Fruit fly (Drosophila melanogaster) ovary, adult (tissue): ENCODE measurements around the gene miple2.

ENCODE experiments used
- CG17801 ChIP-seq: fragments of 200-800 bp; optimal IDR thresholded peaks from 2 replicates; lab custom pipeline; 2019; ENCODE audit warnings: missing biosample characterization, mild to moderate bottlenecking, missing genetic modification characterization, moderate library complexity; ENCODE audit not compliant: partially characterized antibody

miple2 gene

DNA sequence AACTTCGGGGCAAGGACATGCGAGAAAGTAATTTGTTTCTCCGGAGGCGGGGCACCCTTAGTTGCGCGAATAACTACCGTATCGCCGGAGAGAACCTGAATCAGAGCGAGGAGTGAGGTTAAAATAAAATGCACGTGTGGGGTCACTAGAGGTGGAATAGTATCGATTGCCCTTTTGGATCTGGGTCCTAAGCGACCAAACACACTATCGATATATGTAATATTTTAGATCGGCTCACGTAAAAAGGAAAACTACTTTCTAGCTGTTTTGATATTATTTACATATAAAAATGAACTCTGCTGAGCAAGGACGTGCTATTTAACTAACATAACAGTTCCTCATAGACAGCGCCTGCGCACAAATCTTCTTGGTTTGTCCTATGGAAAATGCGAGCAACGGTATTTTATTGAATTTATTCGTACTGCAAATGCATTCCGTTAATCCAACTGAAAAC, 8.2 kb upstream of the miple2 start:
- TF ChIP-seq CG17801 (GFP tag; lab: Kevin White, UChicago), result no peak

DNA sequence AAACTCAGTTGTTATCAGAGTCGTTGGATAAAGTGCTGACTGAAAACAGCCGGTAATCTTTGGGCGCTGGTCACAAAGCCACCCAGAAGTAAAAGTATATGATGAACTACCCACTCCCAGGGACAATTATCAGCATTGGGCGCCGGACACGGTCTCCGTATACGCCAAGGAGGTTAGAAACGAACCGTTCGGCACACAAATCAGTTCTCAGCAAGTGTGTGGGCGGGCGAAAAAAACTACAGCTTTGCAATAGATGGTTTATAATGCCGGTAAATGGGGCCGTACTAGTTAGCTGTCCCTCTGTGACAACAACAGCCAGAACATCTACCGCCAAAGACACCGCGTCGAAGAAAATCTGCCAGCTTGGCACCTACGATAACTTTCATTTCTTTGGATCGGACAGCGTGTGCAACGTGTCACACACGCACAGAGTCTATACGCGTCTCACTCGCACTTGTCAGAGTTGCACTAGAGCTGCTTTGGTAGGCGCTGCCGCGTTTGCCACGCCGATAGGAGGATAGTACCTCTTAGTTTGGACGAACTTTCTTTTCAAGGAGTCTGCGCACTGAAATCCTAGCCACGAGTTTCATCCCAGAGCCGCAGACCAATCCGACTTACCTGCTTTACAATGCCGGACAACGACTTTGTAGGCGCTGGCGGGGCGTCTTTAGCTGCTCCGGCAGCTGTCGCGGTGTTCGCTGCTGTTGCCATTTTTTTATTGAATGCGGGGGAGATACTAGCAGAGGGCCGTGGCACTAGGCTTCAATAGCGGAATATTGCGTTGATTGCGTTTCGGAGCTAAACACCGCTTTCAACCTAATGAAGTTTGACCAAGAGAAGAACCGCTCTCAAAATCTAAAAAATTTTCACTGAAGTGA, 7.3 kb upstream of the miple2 start:
- no peak for TF ChIP-seq CG17801 (GFP tag; lab: Kevin White, UChicago)

DNA sequence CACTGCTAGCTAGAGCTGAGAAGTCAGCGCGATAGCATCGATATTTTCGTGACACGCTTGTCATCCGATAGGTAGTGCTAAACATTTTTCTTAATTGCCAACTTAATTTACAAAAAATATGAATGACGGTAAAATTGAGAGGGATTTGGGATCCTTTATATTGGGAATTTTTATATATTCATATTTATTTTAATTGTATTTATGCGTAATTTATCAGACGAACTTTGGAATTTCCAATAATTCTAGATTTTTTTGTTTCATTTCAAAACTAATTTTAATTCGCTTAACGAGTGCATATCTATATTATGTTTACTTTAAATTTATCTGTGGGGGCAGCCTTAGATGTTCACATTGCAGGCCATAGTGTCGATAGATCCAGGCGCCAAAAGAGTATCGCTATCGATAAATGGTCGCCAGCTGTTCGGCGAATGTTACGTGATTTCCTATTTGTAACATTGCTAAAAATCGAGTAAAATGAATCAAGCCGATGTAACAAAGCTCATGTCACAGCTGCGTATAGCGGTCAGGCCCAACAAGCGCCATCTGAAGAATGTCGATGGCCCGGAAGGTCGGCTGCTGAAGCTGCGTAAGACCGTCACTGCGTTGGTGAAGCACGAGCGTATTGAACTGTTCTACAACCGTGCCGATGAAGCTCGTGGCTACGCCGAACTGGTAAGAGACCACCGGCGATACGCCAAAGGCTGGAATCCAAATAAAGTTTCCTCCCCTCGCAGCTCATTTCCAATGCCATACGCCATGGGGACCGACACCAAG, 6.4 kb upstream of the miple2 start, which contains the start of the genes Tudor-SN and mRpL17:
Tudor-SN (minus strand) TSS at position 3 of the 774 bp plus-strand sequence.
mRpL17 (plus strand) TSS at position 402 of the 774 bp plus-strand sequence.
- TF ChIP-seq CG17801 (GFP tag; lab: Kevin White, UChicago), result no peak

- TF ChIP-seq CG17801 (GFP tag; lab: Kevin White, UChicago), result no peak
These were observed 5.2 kb upstream of the miple2 start, which contains the start of gene CG34263 for dm6 chr3L:265808-266207. Gene CG34263, minus strand, starts transcription at chr3L:265908.

DNA sequence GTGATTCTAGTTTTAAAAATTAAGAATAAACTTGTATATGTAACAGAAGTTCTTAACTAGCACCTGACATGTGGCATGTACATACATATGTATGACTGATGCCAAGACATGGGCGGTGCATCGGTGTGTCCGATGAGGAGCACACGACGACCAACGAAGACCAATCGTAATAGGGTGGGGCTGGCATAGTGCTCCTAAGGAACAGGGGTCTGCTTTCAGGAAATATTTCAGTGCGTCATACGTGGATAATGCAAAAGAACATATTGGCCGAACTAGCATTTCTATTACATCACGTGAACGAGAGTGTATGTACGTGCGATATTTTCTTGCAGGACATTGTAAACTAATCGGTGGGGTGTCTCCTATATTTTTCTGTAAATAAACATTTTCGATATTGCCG, 3.9 kb upstream of the miple2 start, which contains the start of gene miple1:
miple1 (plus strand) TSS at position 217 of the 400 bp plus-strand sequence.
- no peak for TF ChIP-seq CG17801 (GFP tag; lab: Kevin White, UChicago)

- TF ChIP-seq CG17801 (GFP tag; lab: Kevin White, UChicago), result no peak
These were observed 3.4 kb upstream of the miple2 start for dm6 chr3L:267618-268017.

dm6 chr3L:271501-272249, 675 bp downstream of the miple2 start:
- TF ChIP-seq CG17801 (GFP tag; lab: Kevin White, UChicago), result peak; percentile 44

DNA sequence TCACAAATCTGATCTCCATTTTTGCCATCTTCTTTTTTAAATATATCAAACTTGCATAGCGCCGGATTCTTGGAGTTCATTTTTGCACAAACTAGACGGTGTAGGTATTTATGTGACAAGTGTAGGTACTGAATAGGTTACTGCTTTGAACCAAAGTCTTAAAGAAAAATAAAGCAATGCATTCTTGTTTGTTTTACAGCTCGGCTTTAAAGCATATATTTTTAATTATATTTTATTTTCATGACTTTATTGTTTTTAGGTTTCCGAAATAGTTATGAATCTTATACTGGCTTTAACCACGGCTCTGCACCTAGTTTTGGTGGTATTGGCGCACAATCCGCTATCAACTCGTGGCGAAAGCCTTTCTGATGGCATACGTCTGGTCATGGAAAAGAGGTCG, 2.3 kb downstream of the miple2 start, which contains the start of gene CG32845:
CG32845 (minus strand) TSS at position 101 of the 400 bp plus-strand sequence.
- TF ChIP-seq CG17801 (GFP tag; lab: Kevin White, UChicago), result no peak

dm6 chr3L:274855-275254, 3.9 kb downstream of the miple2 start, which contains the start of gene ttm2:
Gene ttm2, plus strand, starts transcription at chr3L:275155.
- TF ChIP-seq CG17801 (GFP tag; lab: Kevin White, UChicago), result no peak

dm6 chr3L:276736-277487, 5.9 kb downstream of the miple2 start, which contains the start of gene RhoGEF3:
Gene RhoGEF3, plus strand, starts transcription at chr3L:277437.
- TF ChIP-seq CG17801 (GFP tag; lab: Kevin White, UChicago), result no peak

DNA sequence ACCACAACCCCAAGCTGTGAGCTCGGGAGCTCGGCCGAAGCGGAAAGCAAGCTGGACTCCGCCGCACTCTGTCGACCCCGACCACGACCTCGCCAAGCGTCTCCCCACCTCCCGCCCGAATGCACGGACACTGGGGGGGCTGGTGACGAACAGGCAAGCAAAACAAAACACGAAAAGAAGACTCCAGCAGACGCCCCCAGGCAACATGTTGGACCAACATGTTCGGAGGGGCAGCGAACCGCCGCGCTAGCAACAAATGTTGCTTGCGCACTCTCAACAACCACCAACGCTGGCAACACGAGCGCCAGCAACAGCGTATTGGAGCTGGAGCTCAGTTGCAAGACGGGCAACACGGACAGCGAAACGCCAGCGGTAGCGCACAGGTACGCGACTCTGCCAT, 11.3 kb downstream of the miple2 start:
- no peak for TF ChIP-seq CG17801 (GFP tag; lab: Kevin White, UChicago)

- TF ChIP-seq CG17801 (GFP tag; lab: Kevin White, UChicago), result no peak
These were observed 13.3 kb downstream of the miple2 start for dm6 chr3L:284253-284652.

dm6 chr3L:291583-292145, 20.7 kb downstream of the miple2 start:
- no peak for TF ChIP-seq CG17801 (GFP tag; lab: Kevin White, UChicago)
